Fruit fly (Drosophila melanogaster) whole organism, embryonic: Measurements from ENCODE around the gene Irbp.

Experiments
- CG1024 ChIP-seq: fragments of 200-800 bp; sonication (Bioruptor generic); IDR thresholded peaks from 2 replicates; pipeline ENCODE4 v1.3.6; 2022; ENCODE audit warnings: missing biosample characterization, missing genetic modification characterization
- CG10274 ChIP-seq: fragments of 200-800 bp; sonication (Bioruptor generic); optimal IDR thresholded peaks from 3 replicates; lab custom pipeline; 2017; ENCODE audit warnings: missing biosample characterization, mild to moderate bottlenecking, missing genetic modification characterization
- CG10654 ChIP-seq: fragments of 200-800 bp; sonication (Bioruptor generic); optimal IDR thresholded peaks from 2 replicates; lab custom pipeline; 2016; ENCODE audit warnings: missing biosample characterization, missing genetic modification characterization
- CG11398 ChIP-seq: fragments of 200-800 bp; sonication (Bioruptor generic); optimal IDR thresholded peaks from 2 replicates; lab custom pipeline; 2016; ENCODE audit warnings: missing biosample characterization, missing genetic modification characterization
- CG11695 ChIP-seq: fragments of 200-800 bp; sonication (Bioruptor generic); IDR thresholded peaks from 3 replicates; pipeline ENCODE4 v1.3.6; 2022; ENCODE audit warnings: missing biosample characterization, missing genetic modification characterization
- CG1233 ChIP-seq: fragments of 200-800 bp; sonication (Bioruptor generic); optimal IDR thresholded peaks from 4 replicates; lab custom pipeline; 2018; ENCODE audit warnings: missing biosample characterization, mild to moderate bottlenecking, missing genetic modification characterization
- CG15011 ChIP-seq: fragments of 200-800 bp; sonication (Bioruptor generic); optimal IDR thresholded peaks from 3 replicates; lab custom pipeline; 2018; ENCODE audit warnings: missing biosample characterization, mild to moderate bottlenecking, missing genetic modification characterization
- CG17612 ChIP-seq: fragments of 200-800 bp; sonication (Bioruptor generic); IDR thresholded peaks from 2 replicates; pipeline ENCODE4 v1.3.6; 2022; ENCODE audit warnings: missing biosample characterization, missing genetic modification characterization
- CG32532 ChIP-seq: fragments of 200-800 bp; sonication (Bioruptor generic); IDR thresholded peaks from 2 replicates; pipeline ENCODE4 v1.3.6; 2022; ENCODE audit warnings: missing biosample characterization, missing genetic modification characterization
- CG32767 ChIP-seq: fragments of 200-800 bp; sonication (Bioruptor generic); IDR thresholded peaks from 2 replicates; pipeline ENCODE4 v1.3.6; 2022; ENCODE audit warnings: missing biosample characterization, missing genetic modification characterization
- CG33557 ChIP-seq: fragments of 200-800 bp; sonication (Bioruptor generic); optimal IDR thresholded peaks from 2 replicates; lab custom pipeline; 2019; ENCODE audit warnings: missing biosample characterization, mild to moderate bottlenecking, missing genetic modification characterization, moderate library complexity
- CG4820 ChIP-seq: fragments of 200-800 bp; sonication (Bioruptor generic); optimal IDR thresholded peaks from 3 replicates; lab custom pipeline; 2016; ENCODE audit warnings: missing biosample characterization, missing genetic modification characterization
- CG6254 ChIP-seq: fragments of 200-800 bp; sonication (Bioruptor generic); optimal IDR thresholded peaks from 3 replicates; lab custom pipeline; 2017; ENCODE audit warnings: mild to moderate bottlenecking, missing biosample characterization, missing genetic modification reagents, missing genetic modification characterization
- CG7786 ChIP-seq: fragments of 200-800 bp; sonication (Bioruptor generic); optimal IDR thresholded peaks from 2 replicates; lab custom pipeline; 2016; ENCODE audit warnings: missing biosample characterization, missing genetic modification characterization
- CG9797 ChIP-seq: fragments of 200-800 bp; sonication (Bioruptor generic); optimal IDR thresholded peaks from 3 replicates; lab custom pipeline; 2018; ENCODE audit warnings: missing biosample characterization, mild to moderate bottlenecking, missing genetic modification characterization
- CG9932 ChIP-seq: fragments of 200-800 bp; sonication (Bioruptor generic); IDR thresholded peaks from 2 replicates; pipeline ENCODE4 v1.3.6; 2022; ENCODE audit warnings: missing biosample characterization, missing genetic modification characterization
- CTCF ChIP-seq: fragments of 200-800 bp; sonication (Bioruptor generic); optimal IDR thresholded peaks from 2 replicates; lab custom pipeline; 2017; ENCODE audit warnings: missing biosample characterization, mild to moderate bottlenecking, missing genetic modification characterization, moderate library complexity
- D ChIP-seq, 2 experiments: fragments of 200-800 bp in 1 of 2; fragments of >200 bp in 1 of 2; sonication (Bioruptor generic) in 1 of 2; optimal IDR thresholded peaks; 2 replicates in 1 of 2; 3 replicates in 1 of 2; lab custom pipeline; 2017; ENCODE audit warnings: mild to moderate bottlenecking in 1 of 2, missing biosample characterization in 1 of 2, missing genetic modification characterization in 1 of 2, missing genetic modification reagents in 1 of 2
- D19A ChIP-seq: fragments of 200-800 bp; optimal IDR thresholded peaks from 3 replicates; lab custom pipeline; 2019; ENCODE audit warnings: missing biosample characterization, mild to moderate bottlenecking, missing genetic modification characterization, moderate library complexity
- Dll ChIP-seq: fragments of 200-800 bp; sonication (Bioruptor generic); IDR thresholded peaks from 4 replicates; pipeline ENCODE4 v1.3.6; 2022; ENCODE audit warnings: missing biosample characterization, missing genetic modification characterization; ENCODE audit not compliant: partially characterized antibody
- Ets65A ChIP-seq: fragments of 200-800 bp; sonication (Bioruptor generic); peaks from one replicate; lab custom pipeline; 2016; ENCODE audit warnings: missing biosample characterization, missing genetic modification characterization
- HHEX ChIP-seq: fragments of 200-800 bp; sonication (Bioruptor generic); optimal IDR thresholded peaks from 3 replicates; lab custom pipeline; 2017; ENCODE audit warnings: missing biosample characterization, mild to moderate bottlenecking, missing genetic modification characterization, missing genetic modification reagents
- HmgD ChIP-seq: fragments of 200-800 bp; sonication (Bioruptor generic); optimal IDR thresholded peaks from 3 replicates; lab custom pipeline; 2016; ENCODE audit warnings: missing biosample characterization, missing genetic modification characterization
- Hr39 ChIP-seq: fragments of >200 bp; optimal IDR thresholded peaks from 2 replicates; lab custom pipeline; 2017
- Sin3A ChIP-seq: fragments of >200 bp; optimal IDR thresholded peaks from 2 replicates; lab custom pipeline; 2018
- Spps ChIP-seq: fragments of 200-800 bp; sonication (Bioruptor generic); optimal IDR thresholded peaks from 2 replicates; lab custom pipeline; 2018; ENCODE audit warnings: missing biosample characterization, mild to moderate bottlenecking, missing genetic modification characterization
- ab ChIP-seq: fragments of 200-800 bp; sonication (Bioruptor generic); optimal IDR thresholded peaks from 2 replicates; lab custom pipeline; 2016; ENCODE audit warnings: missing biosample characterization, missing genetic modification characterization
- ase ChIP-seq: fragments of 200-800 bp; sonication (Bioruptor generic); IDR thresholded peaks from 3 replicates; pipeline ENCODE4 v1.3.6; 2022; ENCODE audit warnings: missing biosample characterization, missing genetic modification characterization
- fu2 ChIP-seq: fragments of 200-800 bp; sonication (Bioruptor generic); optimal IDR thresholded peaks from 2 replicates; lab custom pipeline; 2016; ENCODE audit warnings: missing biosample characterization, missing genetic modification characterization
- gem ChIP-seq: fragments of 200-800 bp; sonication (Bioruptor generic); optimal IDR thresholded peaks from 2 replicates; lab custom pipeline; 2019; ENCODE audit warnings: missing biosample characterization, mild to moderate bottlenecking, missing genetic modification characterization, moderate library complexity
- gro ChIP-seq: fragments of 200-800 bp; sonication (Bioruptor generic); optimal IDR thresholded peaks from 2 replicates; lab custom pipeline; 2016; ENCODE audit warnings: missing biosample characterization, missing genetic modification characterization
- her ChIP-seq: fragments of 200-800 bp; sonication (Bioruptor generic); optimal IDR thresholded peaks from 2 replicates; lab custom pipeline; 2016; ENCODE audit warnings: missing biosample characterization, missing genetic modification characterization
- insv ChIP-seq, 2 experiments: fragments of 200-800 bp; sonication (Bioruptor generic); optimal IDR thresholded peaks; 3 replicates each; lab custom pipeline; 2016 to 2018; ENCODE audit warnings: missing biosample characterization in 2 of 2, missing genetic modification characterization in 2 of 2
- lbe ChIP-seq: fragments of 200-800 bp; sonication (Bioruptor generic); optimal IDR thresholded peaks from 2 replicates; lab custom pipeline; 2016; ENCODE audit warnings: missing biosample characterization, mild to moderate bottlenecking, missing genetic modification characterization
- peb ChIP-seq: fragments of 200-800 bp; sonication (Bioruptor generic); IDR thresholded peaks from 2 replicates; pipeline ENCODE4 v1.3.6; 2022; ENCODE audit warnings: missing biosample characterization, missing genetic modification characterization
- pho ChIP-seq: fragments of 200-800 bp; sonication (Bioruptor generic); optimal IDR thresholded peaks from 2 replicates; lab custom pipeline; 2016; ENCODE audit warnings: missing biosample characterization, missing genetic modification characterization
- pros ChIP-seq: fragments of 200-800 bp; sonication (Bioruptor generic); optimal IDR thresholded peaks from 3 replicates; lab custom pipeline; 2019; ENCODE audit warnings: missing biosample characterization, mild to moderate bottlenecking, missing genetic modification characterization, moderate library complexity
- repo ChIP-seq: fragments of 200-800 bp; sonication (Bioruptor generic); optimal IDR thresholded peaks from 2 replicates; lab custom pipeline; 2016; ENCODE audit warnings: missing biosample characterization, missing genetic modification characterization
- zen ChIP-seq: fragments of 200-800 bp; sonication (Bioruptor generic); optimal IDR thresholded peaks from 3 replicates; lab custom pipeline; 2018; ENCODE audit warnings: missing biosample characterization, mild to moderate bottlenecking, missing genetic modification characterization, moderate library complexity

The Irbp gene

dm6 chr3R:11409667-11410137 is at the start of gene Irbp, which contains the start of gene mgr (continued):
- TF ChIP-seq CG9797 (peak; percentile 12), HHEX (GFP tag; lab: Kevin White, UChicago) (peak; percentile 89), CG1024 (GFP tag; lab: Robert Waterston, UW) (peak; percentile 89), CG7786 (GFP tag; lab: Kevin White, UChicago) (peak; percentile 8), lbe (GFP tag; lab: Kevin White, UChicago) (no peak), HmgD (GFP tag; lab: Kevin White, UChicago) (no peak), CG15011 (GFP tag; lab: Kevin White, UChicago) (peak; percentile 65), peb (GFP tag; lab: Robert Waterston, UW) (peak; percentile 70), CG11695 (GFP tag; lab: Robert Waterston, UW) (peak; percentile 91), CG11398 (GFP tag; lab: Kevin White, UChicago) (no peak), CTCF (GFP tag; lab: Kevin White, UChicago) (peak; percentile 23), zen (tag; lab: Kevin White, UChicago) (peak; percentile 95), CG33557 (GFP tag; lab: Kevin White, UChicago) (peak; percentile 91), Hr39 (lab: Kevin White, UChicago) (no peak), insv (GFP tag; optimal IDR thresholded peaks at IDR 0.05; lab: Kevin White, UChicago) (peak in 1 of 2 experiments; percentile 48), CG17612 (peak; percentile 78; the same call in 1 of the 2 replicates), CG10274 (GFP tag; lab: Kevin White, UChicago) (no peak), her (GFP tag; lab: Kevin White, UChicago) (no peak), fu2 (peak; percentile 50), Dll (GFP tag; lab: Robert Waterston, UW) (peak; percentile 93), Sin3A (lab: Kevin White, UChicago) (no peak), CG4820 (peak; percentile 85), CG1233 (peak; percentile 91), ase (GFP tag; lab: Robert Waterston, UW) (peak; percentile 91), CG6254 (peak; percentile 83), pho (GFP tag; lab: Kevin White, UChicago) (peak; percentile 50), Spps (tag; lab: Kevin White, UChicago) (peak; percentile 93), gro (GFP tag; lab: Kevin White, UChicago) (no peak), CG9932 (GFP tag; lab: Robert Waterston, UW) (peak; percentile 98), CG32532 (peak; percentile 96), gem (tag; lab: Kevin White, UChicago) (peak; percentile 97)

dm6 chr3R:11361906-11362305 is 47.9 kb upstream of the Irbp start:
- TF ChIP-seq CG32767 (GFP tag; lab: Robert Waterston, UW) (no peak), CG11398 (GFP tag; lab: Kevin White, UChicago) (no peak), D19A (tag; lab: Kevin White, UChicago) (peak; percentile 68), CG10654 (GFP tag; lab: Kevin White, UChicago) (no peak), ab (GFP tag; lab: Kevin White, UChicago) (no peak)

dm6 chr3R:11363577-11363976 is 46.3 kb upstream of the Irbp start:
- TF ChIP-seq D (optimal IDR thresholded peaks at IDR 0.05; lab: Kevin White, UChicago) (peak; percentile 87), D (GFP tag; optimal IDR thresholded peaks at IDR 0.05; lab: Kevin White, UChicago) (no peak), pros (GFP tag; lab: Kevin White, UChicago) (peak; percentile 60), Ets65A (GFP tag; lab: Kevin White, UChicago) (peak; percentile 1), repo (GFP tag; lab: Kevin White, UChicago) (no peak)
